Worm (Caenorhabditis elegans) whole organism, midembryonic: ENCODE data around the gene T07F8.4.
A peak's percentile ranks its signal among the peaks of the same experiment; 100 is the strongest.

ENCODE experiments used
- T22C8.4 ChIP-seq: fragments of 200-800 bp; sonication (Bioruptor generic); IDR thresholded peaks from 2 replicates; pipeline ENCODE4 v1.3.6; 2022; ENCODE audit warnings: missing genetic modification characterization, missing compliant biosample characterization
- cog-1 ChIP-seq: sonication (generic microtip); optimal IDR thresholded peaks from 2 replicates; lab custom pipeline; 2016; ENCODE audit warnings: missing genetic modification characterization, missing compliant biosample characterization
- flt-1 ChIP-seq: fragments of 200-800 bp; sonication (Bioruptor generic); IDR thresholded peaks from 2 replicates; pipeline ENCODE4 v1.3.6; 2022; ENCODE audit warnings: missing genetic modification characterization, missing compliant biosample characterization
- klf-2 ChIP-seq: fragments of 200-800 bp; sonication (Bioruptor generic); conservative IDR thresholded peaks from 2 replicates; pipeline ENCODE4 v1.3.6; 2022; ENCODE audit warnings: missing genetic modification reagents, missing genetic modification characterization, missing compliant biosample characterization
- med-1 ChIP-seq: sonication (generic microtip); optimal IDR thresholded peaks from 2 replicates; lab custom pipeline; 2017; ENCODE audit warnings: missing genetic modification characterization, mild to moderate bottlenecking, missing compliant biosample characterization, antibody characterized with exemption, missing genetic modification reagents; ENCODE audit not compliant: insufficient read depth
- ref-1 ChIP-seq: fragments of 200-800 bp; sonication (Bioruptor generic); conservative IDR thresholded peaks from 2 replicates; pipeline ENCODE4 v1.3.6; 2022; ENCODE audit warnings: missing genetic modification reagents, missing genetic modification characterization, missing compliant biosample characterization
- tab-1 ChIP-seq: fragments of 200-800 bp; sonication (Bioruptor generic); IDR thresholded peaks from 2 replicates; pipeline ENCODE4 v1.3.6; 2022; ENCODE audit warnings: missing genetic modification characterization, missing compliant biosample characterization
- ztf-23 ChIP-seq: fragments of 200-800 bp; sonication (Bioruptor generic); IDR thresholded peaks from 2 replicates; pipeline ENCODE4 v1.3.6; 2022; ENCODE audit warnings: missing genetic modification reagents, missing genetic modification characterization, missing compliant biosample characterization
- ztf-29 ChIP-seq: fragments of 200-800 bp; sonication (Bioruptor generic); IDR thresholded peaks from 2 replicates; pipeline ENCODE4 v1.3.6; 2022; ENCODE audit warnings: missing genetic modification reagents, missing genetic modification characterization, missing compliant biosample characterization

Gene T07F8.4

DNA sequence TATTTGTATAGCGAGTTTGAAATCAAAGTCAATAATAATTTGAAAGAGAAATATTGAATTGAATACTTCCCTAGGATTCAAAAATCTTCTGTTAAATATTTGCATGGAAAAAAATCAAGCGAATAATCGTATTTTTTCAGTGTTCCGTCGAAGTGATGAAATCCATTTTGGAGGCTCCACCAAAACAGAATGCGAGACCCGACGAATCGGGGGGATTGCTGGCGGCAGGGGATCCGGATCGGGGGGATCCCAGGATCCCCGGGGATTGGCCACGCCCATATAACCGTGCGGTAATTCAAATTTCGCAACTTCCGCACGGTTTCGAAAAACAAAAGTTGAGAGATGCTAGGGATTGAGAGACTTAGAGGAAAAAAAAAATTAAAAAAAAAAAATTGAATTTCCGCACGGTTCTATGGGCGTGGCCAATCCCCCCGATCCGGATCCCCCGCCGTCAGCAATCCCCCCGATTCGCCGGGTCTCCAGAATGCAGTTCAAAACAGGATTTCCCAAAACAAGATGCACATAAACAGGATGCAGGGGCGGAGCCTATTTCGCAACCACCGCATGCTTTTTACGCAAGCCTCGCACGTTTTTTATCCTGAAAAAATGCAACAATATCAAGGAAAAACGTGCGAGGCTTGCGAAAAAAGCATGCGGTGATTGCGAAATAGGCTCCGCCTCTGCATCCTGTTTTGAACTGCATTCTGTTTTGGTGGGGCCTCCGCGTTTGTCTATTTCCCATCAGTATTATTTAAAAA is 9.0 kb downstream of the T07F8.4 start, which contains the start of gene F10E7.11:
Gene F10E7.11, minus strand, starts transcription at position 232 of the 758 bp plus-strand sequence.
- TF ChIP-seq med-1 (GFP tag; lab: Kevin White, UChicago) (no peak), tab-1 (GFP tag; lab: Robert Waterston, UW) (no peak), flt-1 (GFP tag; lab: Robert Waterston, UW) (no peak), klf-2 (GFP tag; lab: Robert Waterston, UW) (no peak), ref-1 (GFP tag; lab: Robert Waterston, UW) (no peak), ztf-29 (GFP tag; lab: Robert Waterston, UW) (no peak), T22C8.4 (GFP tag; lab: Robert Waterston, UW) (no peak), ztf-23 (no peak), cog-1 (tag; lab: Kevin White, UChicago) (no peak)

DNA sequence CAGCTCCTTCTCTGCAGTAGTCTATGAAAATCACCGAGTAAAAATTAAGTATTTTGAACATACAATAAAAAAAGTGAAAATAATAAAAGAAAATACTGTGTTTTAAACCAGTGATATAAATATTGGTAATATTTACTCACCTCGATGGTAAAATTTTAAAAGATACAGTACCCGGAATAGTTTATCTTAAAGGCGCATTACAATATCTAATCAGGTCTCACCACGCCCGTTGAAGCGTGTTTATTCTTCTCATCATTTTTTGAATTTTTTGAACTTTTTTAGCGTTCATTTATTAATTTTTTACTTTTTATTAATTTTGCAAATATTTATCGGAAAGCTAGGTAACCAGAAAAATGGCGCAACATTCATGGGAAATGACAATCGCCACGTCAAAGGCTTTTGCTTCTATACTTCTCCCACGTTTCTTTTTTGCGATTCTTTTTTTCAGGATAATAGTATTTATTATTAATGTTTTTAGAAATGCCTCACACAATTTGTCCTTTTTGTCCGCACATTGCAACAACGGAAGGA is 10.0 kb downstream of the T07F8.4 start, which contains the start of gene F10E7.2:
Gene F10E7.2, plus strand, starts transcription at position 481 of the 531 bp plus-strand sequence.
- TF ChIP-seq ztf-23 (no peak), ztf-29 (GFP tag; lab: Robert Waterston, UW) (no peak), cog-1 (tag; lab: Kevin White, UChicago) (no peak), tab-1 (GFP tag; lab: Robert Waterston, UW) (no peak), flt-1 (GFP tag; lab: Robert Waterston, UW) (no peak), T22C8.4 (GFP tag; lab: Robert Waterston, UW) (no peak), ref-1 (GFP tag; lab: Robert Waterston, UW) (no peak)

DNA sequence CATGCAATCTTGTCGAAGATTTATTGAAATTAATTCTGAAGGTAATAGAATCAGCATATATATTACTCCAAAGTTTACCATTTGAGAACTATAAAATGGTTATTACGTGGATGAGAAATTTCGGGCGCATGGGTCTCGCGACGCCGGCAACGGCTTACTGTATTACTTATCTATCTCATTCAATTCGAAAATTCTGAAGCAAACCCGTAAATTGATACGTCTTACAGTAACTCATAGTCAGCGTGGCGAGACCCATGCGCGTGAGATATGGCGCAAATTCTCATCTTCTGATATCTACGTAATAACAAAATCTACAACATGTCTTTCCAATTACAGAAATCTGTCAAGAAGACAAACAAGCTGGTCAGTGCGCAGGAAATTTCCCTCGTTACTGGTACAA is 12.3 kb downstream of the T07F8.4 start:
- no peak for TF ChIP-seq med-1 (GFP tag; lab: Kevin White, UChicago)

DNA sequence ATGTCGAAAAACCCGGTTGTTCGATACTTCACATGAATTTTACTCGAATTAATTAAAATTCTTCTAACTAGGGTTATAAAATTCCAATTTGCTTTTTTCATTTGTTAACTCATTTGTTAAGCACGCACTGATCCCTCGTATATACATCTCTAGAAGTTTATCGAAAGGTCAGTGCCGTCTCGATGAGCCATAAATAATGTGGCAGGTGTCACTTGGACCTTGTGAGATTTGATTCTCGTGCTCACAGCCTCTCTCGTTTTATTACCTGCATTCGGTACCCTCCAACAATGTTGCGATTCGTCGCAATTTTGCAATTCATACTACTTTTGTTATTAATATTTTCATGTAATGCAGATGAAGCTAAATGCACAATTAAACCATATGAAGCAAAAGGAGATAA is 15.5 kb downstream of the T07F8.4 start, which contains the start of gene spon-1:
Gene spon-1, plus strand, starts transcription at position 208 of the 400 bp plus-strand sequence.
- TF ChIP-seq klf-2 (GFP tag; lab: Robert Waterston, UW) (no peak), tab-1 (GFP tag; lab: Robert Waterston, UW) (no peak), cog-1 (tag; lab: Kevin White, UChicago) (no peak), flt-1 (GFP tag; lab: Robert Waterston, UW) (no peak), med-1 (GFP tag; lab: Kevin White, UChicago) (no peak), T22C8.4 (GFP tag; lab: Robert Waterston, UW) (no peak), ref-1 (GFP tag; lab: Robert Waterston, UW) (no peak), ztf-29 (GFP tag; lab: Robert Waterston, UW) (no peak), ztf-23 (no peak)

DNA sequence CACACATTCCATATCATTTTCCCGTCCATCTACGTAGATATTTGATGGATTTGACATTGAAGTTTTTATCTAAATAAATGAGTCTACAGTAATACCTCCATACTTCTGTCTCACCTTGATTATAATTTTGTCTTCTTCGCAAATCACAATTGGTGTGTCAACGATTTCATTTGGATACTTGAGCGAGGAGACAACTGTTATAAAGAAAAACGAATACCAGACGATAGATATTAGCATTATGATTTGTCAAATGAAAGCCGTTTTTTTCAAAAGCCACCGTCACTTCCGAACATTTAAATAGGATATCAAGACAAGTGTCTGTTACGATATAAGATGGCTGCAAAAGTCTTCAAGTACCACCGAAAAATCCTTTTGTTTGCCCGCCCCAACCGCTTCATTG is 16.2 kb downstream of the T07F8.4 start, which contains the start of gene cutl-5:
Gene cutl-5, minus strand, starts transcription at position 269 of the 400 bp plus-strand sequence.
- TF ChIP-seq ztf-23 (no peak), tab-1 (GFP tag; lab: Robert Waterston, UW) (no peak), cog-1 (tag; lab: Kevin White, UChicago) (no peak), ref-1 (GFP tag; lab: Robert Waterston, UW) (no peak), ztf-29 (GFP tag; lab: Robert Waterston, UW) (no peak), med-1 (GFP tag; lab: Kevin White, UChicago) (no peak), klf-2 (GFP tag; lab: Robert Waterston, UW) (no peak), flt-1 (GFP tag; lab: Robert Waterston, UW) (no peak)

DNA sequence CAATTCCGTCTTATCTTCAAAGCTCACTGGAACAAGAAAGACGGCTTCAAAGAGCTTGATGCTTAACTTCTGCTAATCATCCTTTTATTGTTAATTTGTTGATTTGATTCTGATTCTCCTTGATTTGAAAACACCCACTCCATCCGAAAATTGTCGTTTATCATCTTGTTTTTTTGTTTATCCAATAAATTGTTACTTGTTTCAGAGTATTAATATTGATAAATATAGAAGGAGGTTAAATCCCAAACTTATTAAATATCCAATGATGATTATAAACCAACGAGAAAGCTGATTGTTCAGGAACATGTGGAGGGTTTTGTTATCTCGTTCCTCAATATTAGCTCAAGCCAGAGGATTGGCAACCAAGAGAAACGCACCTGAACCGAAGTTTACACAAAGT is 19.1 kb downstream of the T07F8.4 start, which contains the start of gene F10E7.6:
Gene F10E7.6, plus strand, starts transcription at position 301 of the 400 bp plus-strand sequence.
- TF ChIP-seq tab-1 (GFP tag; lab: Robert Waterston, UW): no peak
- TF ChIP-seq cog-1 (tag; lab: Kevin White, UChicago): no peak
- no peak for TF ChIP-seq T22C8.4 (GFP tag; lab: Robert Waterston, UW)
- no peak for TF ChIP-seq ztf-23
- no peak for TF ChIP-seq flt-1 (GFP tag; lab: Robert Waterston, UW)
- no peak for TF ChIP-seq ztf-29 (GFP tag; lab: Robert Waterston, UW)
- no peak for TF ChIP-seq klf-2 (GFP tag; lab: Robert Waterston, UW)
- no peak for TF ChIP-seq ref-1 (GFP tag; lab: Robert Waterston, UW)
- TF ChIP-seq med-1 (GFP tag; lab: Kevin White, UChicago): no peak

DNA sequence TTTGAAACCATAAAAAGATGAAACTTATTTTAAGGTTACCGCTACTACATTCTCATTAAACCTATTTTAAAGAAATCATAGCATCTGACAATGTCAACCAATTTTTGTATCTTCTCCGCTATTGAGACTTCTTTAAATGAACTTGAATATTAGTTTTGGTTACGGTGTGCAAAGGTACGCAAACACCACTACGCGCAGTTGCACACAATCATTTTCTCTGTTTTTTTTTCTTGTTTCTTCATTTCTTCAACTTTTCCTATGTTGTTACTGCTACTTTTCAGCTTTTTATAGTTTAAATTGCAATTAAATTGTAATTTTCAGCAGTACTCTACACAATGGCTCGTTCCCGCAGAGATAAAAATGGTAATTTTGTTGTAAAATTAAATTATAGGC is 20.2 kb downstream of the T07F8.4 start, which contains the start of gene F10E7.5:
Gene F10E7.5, plus strand, starts transcription at position 322 of the 393 bp plus-strand sequence.
- peak; percentile 35 for TF ChIP-seq cog-1 (tag; lab: Kevin White, UChicago)
- TF ChIP-seq flt-1 (GFP tag; lab: Robert Waterston, UW): no peak

DNA sequence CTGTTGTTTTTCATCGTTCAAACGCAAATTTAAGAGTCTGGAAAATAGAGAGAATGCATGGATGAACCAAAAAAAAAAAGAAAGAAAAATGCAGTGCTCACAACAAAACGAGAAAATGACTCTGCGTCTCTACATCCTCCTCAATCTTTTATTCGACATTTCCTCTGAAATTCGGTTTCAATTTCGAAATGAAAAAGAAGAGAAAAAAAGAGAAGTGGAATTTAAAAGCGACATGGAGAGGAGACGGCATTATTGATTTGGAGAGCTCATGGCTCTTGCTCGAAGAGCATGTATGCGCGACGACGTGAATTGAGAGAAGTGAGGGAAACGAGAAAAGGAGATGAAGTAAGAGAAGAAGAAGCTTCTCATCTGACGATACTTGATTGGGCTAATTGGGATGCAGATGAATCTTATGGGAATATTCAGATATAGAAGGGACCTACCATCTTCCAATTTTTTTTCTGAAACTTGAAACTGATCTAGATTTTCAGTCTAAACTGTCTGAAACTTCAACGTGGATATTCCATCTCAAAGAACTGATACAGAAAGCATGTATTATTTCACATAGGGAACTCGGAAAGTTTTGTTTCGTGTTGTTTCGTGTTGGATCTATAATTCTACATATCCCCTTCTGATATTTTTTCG is 20.7 kb downstream of the T07F8.4 start:
- TF ChIP-seq ref-1 (GFP tag; lab: Robert Waterston, UW): no peak
- no peak for TF ChIP-seq tab-1 (GFP tag; lab: Robert Waterston, UW)
- no peak for TF ChIP-seq T22C8.4 (GFP tag; lab: Robert Waterston, UW)
- no peak for TF ChIP-seq med-1 (GFP tag; lab: Kevin White, UChicago)
- no peak for TF ChIP-seq ztf-29 (GFP tag; lab: Robert Waterston, UW)
- no peak for TF ChIP-seq ztf-23
- TF ChIP-seq flt-1 (GFP tag; lab: Robert Waterston, UW): no peak
- TF ChIP-seq cog-1 (tag; lab: Kevin White, UChicago): no peak

DNA sequence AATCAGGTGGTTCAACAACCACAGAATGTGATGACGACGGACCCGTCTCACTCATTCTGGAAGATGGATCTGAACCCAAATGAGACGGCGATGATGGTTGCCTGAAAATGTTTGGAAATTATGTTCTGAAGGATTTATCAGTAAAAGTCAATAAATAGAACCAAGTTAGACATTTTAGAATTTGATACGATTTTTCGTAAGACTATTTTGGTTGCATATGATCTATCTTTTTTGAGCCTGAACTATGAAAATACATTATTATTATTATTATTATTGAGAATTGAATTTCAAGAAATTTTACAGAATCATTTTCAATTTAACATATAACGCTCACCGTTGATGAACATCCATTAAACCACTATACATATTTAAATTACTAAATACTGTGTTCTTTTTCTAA is 21.9 kb downstream of the T07F8.4 start, which contains the start of gene F10E7.9:
Gene F10E7.9, minus strand, starts transcription at position 101 of the 400 bp plus-strand sequence.
- TF ChIP-seq ztf-23: no peak
- TF ChIP-seq T22C8.4 (GFP tag; lab: Robert Waterston, UW): no peak
